Fruit fly (Drosophila melanogaster) whole organism, embryonic: ENCODE measurements around the gene Pfas.

Source experiments
- Adf1 ChIP-seq: fragments of 200-800 bp; sonication (Bioruptor generic); IDR thresholded peaks from 2 replicates; pipeline ENCODE4 v1.3.6; 2022; ENCODE audit warnings: missing biosample characterization, missing genetic modification characterization
- B-H1 ChIP-seq: fragments of 200-800 bp; sonication (Bioruptor generic); IDR thresholded peaks from 3 replicates; pipeline ENCODE4 v1.3.6; 2022; ENCODE audit warnings: missing biosample characterization, missing genetic modification characterization
- CG11456 ChIP-seq: fragments of 200-800 bp; sonication (Bioruptor generic); IDR thresholded peaks from 3 replicates; pipeline ENCODE4 v1.3.6; 2022; ENCODE audit warnings: missing biosample characterization, missing genetic modification characterization
- CG12769 ChIP-seq: fragments of 200-800 bp; sonication (Bioruptor generic); optimal IDR thresholded peaks from 2 replicates; lab custom pipeline; 2019; ENCODE audit warnings: missing biosample characterization, mild to moderate bottlenecking, missing genetic modification characterization, moderate library complexity
- CG13775 ChIP-seq: fragments of 200-800 bp; sonication (Bioruptor generic); optimal IDR thresholded peaks from 3 replicates; lab custom pipeline; 2017; ENCODE audit warnings: missing biosample characterization, mild to moderate bottlenecking, missing genetic modification characterization
- CG14050 ChIP-seq: fragments of 200-800 bp; sonication (Bioruptor generic); IDR thresholded peaks from 3 replicates; pipeline ENCODE4 v1.3.6; 2022; ENCODE audit warnings: missing biosample characterization, missing genetic modification characterization
- CG14667 ChIP-seq: fragments of 200-800 bp; sonication (Bioruptor generic); IDR thresholded peaks from 2 replicates; pipeline ENCODE4 v1.3.6; 2022; ENCODE audit warnings: missing biosample characterization, missing genetic modification characterization
- CG15073 ChIP-seq: fragments of 200-800 bp; sonication (Bioruptor generic); optimal IDR thresholded peaks from 2 replicates; lab custom pipeline; 2016; ENCODE audit warnings: missing biosample characterization, missing genetic modification characterization
- CG16779 ChIP-seq: fragments of 200-800 bp; sonication (Bioruptor generic); IDR thresholded peaks from 2 replicates; pipeline ENCODE4 v1.3.6; 2022; ENCODE audit warnings: missing biosample characterization, missing genetic modification characterization
- CG17328 ChIP-seq: fragments of 200-800 bp; sonication (Bioruptor generic); IDR thresholded peaks from 2 replicates; pipeline ENCODE4 v1.3.6; 2022; ENCODE audit warnings: missing biosample characterization, missing genetic modification characterization
- CG17612 ChIP-seq: fragments of 200-800 bp; sonication (Bioruptor generic); IDR thresholded peaks from 2 replicates; pipeline ENCODE4 v1.3.6; 2022; ENCODE audit warnings: missing biosample characterization, missing genetic modification characterization
- CG33557 ChIP-seq: fragments of 200-800 bp; sonication (Bioruptor generic); optimal IDR thresholded peaks from 2 replicates; lab custom pipeline; 2019; ENCODE audit warnings: missing biosample characterization, mild to moderate bottlenecking, missing genetic modification characterization, moderate library complexity
- CG3995 ChIP-seq: fragments of 200-800 bp; sonication (Bioruptor generic); optimal IDR thresholded peaks from 3 replicates; lab custom pipeline; 2016; ENCODE audit warnings: missing biosample characterization, missing genetic modification characterization
- CG4820 ChIP-seq: fragments of 200-800 bp; sonication (Bioruptor generic); optimal IDR thresholded peaks from 3 replicates; lab custom pipeline; 2016; ENCODE audit warnings: missing biosample characterization, missing genetic modification characterization
- CG5953 ChIP-seq: fragments of 200-800 bp; sonication (Bioruptor generic); IDR thresholded peaks from 2 replicates; pipeline ENCODE4 v1.3.6; 2022; ENCODE audit warnings: missing biosample characterization, missing genetic modification characterization
- CG7839 ChIP-seq: fragments of 200-800 bp; sonication (Bioruptor generic); optimal IDR thresholded peaks from 3 replicates; lab custom pipeline; 2018; ENCODE audit warnings: missing biosample characterization, mild to moderate bottlenecking, missing genetic modification characterization, moderate library complexity
- CG8765 ChIP-seq: fragments of 200-800 bp; sonication (Bioruptor generic); IDR thresholded peaks from 2 replicates; pipeline ENCODE4 v1.3.6; 2022; ENCODE audit warnings: missing biosample characterization, missing genetic modification characterization
- CrebB ChIP-seq: fragments of 200-800 bp; sonication (Bioruptor generic); optimal IDR thresholded peaks from 3 replicates; lab custom pipeline; 2018; ENCODE audit warnings: missing biosample characterization, mild to moderate bottlenecking, missing genetic modification characterization
- D ChIP-seq, 2 experiments: fragments of 200-800 bp in 1 of 2; fragments of >200 bp in 1 of 2; sonication (Bioruptor generic) in 1 of 2; optimal IDR thresholded peaks; 2 replicates in 1 of 2; 3 replicates in 1 of 2; lab custom pipeline; 2017; ENCODE audit warnings: mild to moderate bottlenecking in 1 of 2, missing biosample characterization in 1 of 2, missing genetic modification characterization in 1 of 2, missing genetic modification reagents in 1 of 2
- D19B ChIP-seq: fragments of 200-800 bp; sonication (Bioruptor generic); optimal IDR thresholded peaks from 2 replicates; lab custom pipeline; 2017; ENCODE audit warnings: missing biosample characterization, mild to moderate bottlenecking, missing genetic modification characterization
- E2f1 ChIP-seq: fragments of 200-800 bp; sonication (Bioruptor generic); IDR thresholded peaks from 2 replicates; pipeline ENCODE4 v1.3.6; 2022; ENCODE audit warnings: missing biosample characterization, missing genetic modification characterization
- Kr ChIP-seq: fragments of 200-800 bp; sonication (Bioruptor generic); optimal IDR thresholded peaks from 2 replicates; lab custom pipeline; 2017; ENCODE audit warnings: missing biosample characterization, mild to moderate bottlenecking, missing genetic modification characterization
- Med ChIP-seq: fragments of 200-800 bp; sonication (Bioruptor generic); peaks from one replicate; lab custom pipeline; 2016; ENCODE audit warnings: missing biosample characterization, missing genetic modification characterization, mild to moderate bottlenecking, inconsistent platforms, moderate library complexity
- Optix ChIP-seq: fragments of 200-800 bp; sonication (Bioruptor generic); IDR thresholded peaks from 3 replicates; pipeline ENCODE4 v1.3.6; 2022; ENCODE audit warnings: missing biosample characterization, missing genetic modification characterization
- Sox102F ChIP-seq: fragments of 200-800 bp; sonication (Bioruptor generic); optimal IDR thresholded peaks from 2 replicates; lab custom pipeline; 2018; ENCODE audit warnings: missing biosample characterization, mild to moderate bottlenecking, missing genetic modification characterization, moderate library complexity
- Taf1 ChIP-seq: fragments of 200-800 bp; sonication (Bioruptor generic); IDR thresholded peaks from 2 replicates; pipeline ENCODE4 v1.3.6; 2022; ENCODE audit warnings: missing biosample characterization, missing genetic modification characterization
- Usf ChIP-seq: fragments of 200-800 bp; sonication (Bioruptor generic); optimal IDR thresholded peaks from 2 replicates; lab custom pipeline; 2017; ENCODE audit warnings: missing genotype, missing biosample characterization, missing genetic modification characterization
- ara ChIP-seq: fragments of 200-800 bp; sonication (Bioruptor generic); IDR thresholded peaks from 2 replicates; pipeline ENCODE4 v1.3.6; 2022; ENCODE audit warnings: missing biosample characterization, missing genetic modification characterization
- chinmo ChIP-seq: fragments of 200-800 bp; sonication (Bioruptor generic); IDR thresholded peaks from 4 replicates; pipeline ENCODE4 v1.3.6; 2022; ENCODE audit warnings: missing biosample characterization, missing genetic modification characterization; ENCODE audit not compliant: partially characterized antibody
- chm ChIP-seq: fragments of 200-800 bp; sonication (Bioruptor generic); IDR thresholded peaks from 2 replicates; pipeline ENCODE4 v1.3.6; 2022; ENCODE audit warnings: missing biosample characterization, missing genetic modification characterization
- ems ChIP-seq: fragments of 200-800 bp; sonication (Bioruptor generic); optimal IDR thresholded peaks from 3 replicates; lab custom pipeline; 2016; ENCODE audit warnings: missing biosample characterization, missing genetic modification characterization
- grau ChIP-seq: fragments of 200-800 bp; optimal IDR thresholded peaks from 3 replicates; lab custom pipeline; 2019; ENCODE audit warnings: missing biosample characterization, mild to moderate bottlenecking, missing genetic modification characterization, moderate library complexity
- grn ChIP-seq: fragments of 200-800 bp; sonication (Bioruptor generic); optimal IDR thresholded peaks from 3 replicates; lab custom pipeline; 2017; ENCODE audit warnings: missing biosample characterization, missing genetic modification characterization
- hkb ChIP-seq, 2 experiments: fragments of 200-800 bp in 1 of 2; fragments of >200 bp in 1 of 2; sonication (Bioruptor generic) in 1 of 2; IDR thresholded peaks in 1 of 2; optimal IDR thresholded peaks in 1 of 2; 2 replicates each; pipeline versions ENCODE4 v1.3.6 to Lab custom; 2017 to 2022; ENCODE audit warnings: missing biosample characterization in 1 of 2, missing genetic modification characterization in 1 of 2
- klu ChIP-seq: fragments of 200-800 bp; sonication (Bioruptor generic); IDR thresholded peaks from 2 replicates; pipeline ENCODE4 v1.3.6; 2022; ENCODE audit warnings: missing biosample characterization, missing genetic modification characterization
- mirr ChIP-seq: fragments of 200-800 bp; sonication (Bioruptor generic); optimal IDR thresholded peaks from 3 replicates; lab custom pipeline; 2018; ENCODE audit warnings: missing biosample characterization, mild to moderate bottlenecking, missing genetic modification characterization
- nom ChIP-seq: fragments of 200-800 bp; sonication (Bioruptor generic); optimal IDR thresholded peaks from 2 replicates; lab custom pipeline; 2017; ENCODE audit warnings: missing biosample characterization, missing genetic modification characterization, mild to moderate bottlenecking, moderate library complexity, missing genetic modification reagents
- peb ChIP-seq: fragments of 200-800 bp; sonication (Bioruptor generic); IDR thresholded peaks from 2 replicates; pipeline ENCODE4 v1.3.6; 2022; ENCODE audit warnings: missing biosample characterization, missing genetic modification characterization
- pros ChIP-seq: fragments of 200-800 bp; sonication (Bioruptor generic); optimal IDR thresholded peaks from 3 replicates; lab custom pipeline; 2019; ENCODE audit warnings: missing biosample characterization, mild to moderate bottlenecking, missing genetic modification characterization, moderate library complexity
- schlank ChIP-seq: fragments of 200-800 bp; sonication (Bioruptor generic); optimal IDR thresholded peaks from 2 replicates; lab custom pipeline; 2018; ENCODE audit warnings: missing biosample characterization, mild to moderate bottlenecking, missing genetic modification characterization
- sens-2 ChIP-seq: fragments of 200-800 bp; sonication (Bioruptor generic); IDR thresholded peaks from 2 replicates; pipeline ENCODE4 v1.3.6; 2022; ENCODE audit warnings: missing biosample characterization, missing genetic modification characterization
- sisA ChIP-seq: fragments of 200-800 bp; sonication (Bioruptor generic); IDR thresholded peaks from 2 replicates; pipeline ENCODE4 v1.3.6; 2022; ENCODE audit warnings: missing biosample characterization, missing genetic modification characterization
- sob ChIP-seq: fragments of 200-800 bp; sonication (Bioruptor generic); IDR thresholded peaks from 2 replicates; pipeline ENCODE4 v1.3.6; 2022; ENCODE audit warnings: missing biosample characterization, missing genetic modification characterization
- trem ChIP-seq: fragments of 200-800 bp; optimal IDR thresholded peaks from 3 replicates; lab custom pipeline; 2019; ENCODE audit warnings: missing biosample characterization, mild to moderate bottlenecking, missing genetic modification characterization, moderate library complexity
- vfl ChIP-seq: fragments of 200-800 bp; sonication (Bioruptor generic); optimal IDR thresholded peaks from 2 replicates; lab custom pipeline; 2016; ENCODE audit warnings: missing biosample characterization, missing genetic modification characterization
- z ChIP-seq: fragments of 200-800 bp; sonication (Bioruptor generic); IDR thresholded peaks from 3 replicates; pipeline ENCODE4 v1.3.6; 2022; ENCODE audit warnings: missing biosample characterization, missing genetic modification characterization

Gene Pfas

dm6 chr2L:6088371-6089365 is 42.8 kb upstream of the Pfas start (continued):
- TF ChIP-seq z (GFP tag; lab: Robert Waterston, UW) (peak; percentile 91), CG16779 (GFP tag; lab: Robert Waterston, UW) (no peak), sens-2 (GFP tag; lab: Robert Waterston, UW) (no peak), peb (no peak), D (optimal IDR thresholded peaks at IDR 0.05; lab: Kevin White, UChicago) (peak; percentile 84), D (GFP tag; optimal IDR thresholded peaks at IDR 0.05; lab: Kevin White, UChicago) (peak; percentile 31), CG12769 (tag; lab: Kevin White, UChicago) (peak; percentile 81), Adf1 (GFP tag; lab: Robert Waterston, UW) (peak; percentile 99), CrebB (peak; percentile 62)

dm6 chr2L:6087685-6088084 is 41.8 kb upstream of the Pfas start:
- TF ChIP-seq D19B (GFP tag; lab: Kevin White, UChicago) (no peak), trem (tag; lab: Kevin White, UChicago) (no peak), nom (GFP tag; lab: Kevin White, UChicago) (no peak), grn (peak; percentile 44), Taf1 (GFP tag; lab: Robert Waterston, UW) (no peak), hkb (optimal IDR thresholded peaks at IDR 0.05; lab: Kevin White, UChicago) (peak; percentile 4), hkb (GFP tag; IDR thresholded peaks at IDR 0.05; lab: Robert Waterston, UW) (no peak)

dm6 chr2L:6086771-6087170 is 40.9 kb upstream of the Pfas start:
- TF ChIP-seq CG5953 (GFP tag; lab: Robert Waterston, UW), result no peak
- TF ChIP-seq CG17328 (GFP tag; lab: Robert Waterston, UW), result no peak
- no peak for TF ChIP-seq B-H1 (GFP tag; lab: Robert Waterston, UW)
- TF ChIP-seq chinmo, result no peak
- TF ChIP-seq CG4820 (GFP tag; lab: Kevin White, UChicago), result no peak
- TF ChIP-seq mirr, result no peak
- no peak for TF ChIP-seq klu (GFP tag; lab: Robert Waterston, UW)
- no peak for TF ChIP-seq schlank (tag; lab: Kevin White, UChicago)
- no peak for TF ChIP-seq CG3995 (GFP tag; lab: Kevin White, UChicago)
- TF ChIP-seq CG14050 (GFP tag; lab: Robert Waterston, UW), result no peak
- no peak for TF ChIP-seq CG33557 (GFP tag; lab: Kevin White, UChicago)
- TF ChIP-seq vfl (GFP tag; lab: Kevin White, UChicago), result no peak
- TF ChIP-seq Optix (GFP tag; lab: Robert Waterston, UW), result no peak
- peak; percentile 27; the same call in 1 of the 2 replicates for TF ChIP-seq sob (GFP tag; lab: Robert Waterston, UW)
- TF ChIP-seq E2f1, result no peak
- no peak for TF ChIP-seq ems (GFP tag; lab: Kevin White, UChicago)
- 0 out of 2 replicates have a peak, but pooled peaks have one; percentile 33 for TF ChIP-seq CG8765 (GFP tag; lab: Robert Waterston, UW)
- no peak for TF ChIP-seq CG13775
- TF ChIP-seq CG12769 (tag; lab: Kevin White, UChicago), result no peak
- TF ChIP-seq pros (GFP tag; lab: Kevin White, UChicago), result no peak
- TF ChIP-seq CG17612, result no peak
- TF ChIP-seq CG7839 (tag; lab: Kevin White, UChicago), result no peak
- TF ChIP-seq ara (GFP tag; lab: Robert Waterston, UW), result no peak
- TF ChIP-seq CG11456 (GFP tag; lab: Robert Waterston, UW), result no peak
- TF ChIP-seq Med, result peak; percentile 13
- no peak for TF ChIP-seq CG15073 (GFP tag; lab: Kevin White, UChicago)
- peak; percentile 5 for TF ChIP-seq grau (tag; lab: Kevin White, UChicago)
- no peak for TF ChIP-seq CG14667 (GFP tag; lab: Robert Waterston, UW)
- TF ChIP-seq Kr, result no peak
- no peak for TF ChIP-seq Sox102F (GFP tag; lab: Kevin White, UChicago)
- TF ChIP-seq sisA, result no peak
- TF ChIP-seq chm (GFP tag; lab: Robert Waterston, UW), result no peak
- no peak for TF ChIP-seq Usf (GFP tag; lab: Kevin White, UChicago)
